Fruit fly (Drosophila melanogaster) whole organism, prepupa: ENCODE measurements around the gene CG32264.

Experiments used
- Blimp-1 ChIP-seq: fragments of 200-800 bp; sonication (Bioruptor generic); optimal IDR thresholded peaks from 3 replicates; lab custom pipeline; 2017; ENCODE audit warnings: missing biosample characterization, missing genetic modification characterization, mild to moderate bottlenecking, moderate library complexity, missing genetic modification reagents
- CG10631 ChIP-seq: fragments of 200-800 bp; sonication (Bioruptor generic); optimal IDR thresholded peaks from 2 replicates; lab custom pipeline; 2016; ENCODE audit warnings: missing biosample characterization, missing genetic modification characterization
- CG10669 ChIP-seq: fragments of 200-800 bp; sonication (Bioruptor generic); optimal IDR thresholded peaks from 3 replicates; lab custom pipeline; 2018; ENCODE audit warnings: missing biosample characterization, mild to moderate bottlenecking, missing genetic modification characterization, moderate library complexity
- CG11294 ChIP-seq: fragments of 200-800 bp; sonication (Bioruptor generic); IDR thresholded peaks from 2 replicates; pipeline ENCODE4 v1.3.6; 2022; ENCODE audit warnings: missing biosample characterization, missing genetic modification characterization
- CG11762 ChIP-seq: fragments of 200-800 bp; sonication (Bioruptor generic); optimal IDR thresholded peaks from 3 replicates; lab custom pipeline; 2016; ENCODE audit warnings: missing biosample characterization, missing genetic modification characterization; ENCODE audit not compliant: insufficient read depth
- CG11902 ChIP-seq: fragments of 200-800 bp; sonication (Bioruptor generic); optimal IDR thresholded peaks from 3 replicates; lab custom pipeline; 2016; ENCODE audit warnings: missing biosample characterization, missing genetic modification characterization
- CG15336 ChIP-seq: fragments of 200-800 bp; sonication (Bioruptor generic); IDR thresholded peaks from 2 replicates; pipeline ENCODE4 v1.3.6; 2022; ENCODE audit warnings: missing biosample characterization, missing genetic modification characterization
- CG1621 ChIP-seq: fragments of 200-800 bp; sonication (Bioruptor generic); optimal IDR thresholded peaks from 3 replicates; lab custom pipeline; 2018; ENCODE audit warnings: missing biosample characterization, mild to moderate bottlenecking, missing genetic modification characterization
- CG16779 ChIP-seq: fragments of 200-800 bp; sonication (Bioruptor generic); optimal IDR thresholded peaks from 3 replicates; lab custom pipeline; 2017; ENCODE audit warnings: missing biosample characterization, mild to moderate bottlenecking, missing genetic modification characterization
- CG3032 ChIP-seq: fragments of 200-800 bp; optimal IDR thresholded peaks from 2 replicates; lab custom pipeline; 2019; ENCODE audit warnings: missing biosample characterization, mild to moderate bottlenecking, missing genetic modification characterization, moderate library complexity
- CG32006 ChIP-seq: fragments of 200-800 bp; sonication (Bioruptor generic); optimal IDR thresholded peaks from 3 replicates; lab custom pipeline; 2017; ENCODE audit warnings: missing biosample characterization, mild to moderate bottlenecking, missing genetic modification characterization
- CG34406 ChIP-seq: fragments of 200-800 bp; sonication (Bioruptor generic); optimal IDR thresholded peaks from 3 replicates; lab custom pipeline; 2016; ENCODE audit warnings: missing biosample characterization, missing genetic modification characterization
- CG3919 ChIP-seq: fragments of 200-800 bp; sonication (Bioruptor generic); optimal IDR thresholded peaks from 3 replicates; lab custom pipeline; 2016; ENCODE audit warnings: missing biosample characterization, missing genetic modification characterization
- CG4318 ChIP-seq: fragments of 200-800 bp; sonication (Bioruptor generic); optimal IDR thresholded peaks from 3 replicates; lab custom pipeline; 2017; ENCODE audit warnings: missing biosample characterization, mild to moderate bottlenecking, missing genetic modification characterization
- CG6163 ChIP-seq: fragments of 200-800 bp; sonication (Bioruptor generic); IDR thresholded peaks from 3 replicates; pipeline ENCODE4 v1.3.6; 2022; ENCODE audit warnings: missing biosample characterization, missing genetic modification characterization
- CG6276 ChIP-seq: fragments of 200-800 bp; sonication (Bioruptor generic); optimal IDR thresholded peaks from 2 replicates; lab custom pipeline; 2017; ENCODE audit warnings: missing biosample characterization, mild to moderate bottlenecking, missing genetic modification characterization
- CG6808 ChIP-seq: fragments of 200-800 bp; sonication (Bioruptor generic); optimal IDR thresholded peaks from 3 replicates; lab custom pipeline; 2017; ENCODE audit warnings: missing biosample characterization, missing genetic modification characterization, mild to moderate bottlenecking, moderate library complexity, missing genetic modification reagents
- CG8319 ChIP-seq: fragments of 200-800 bp; sonication (Bioruptor generic); optimal IDR thresholded peaks from 3 replicates; lab custom pipeline; 2016; ENCODE audit warnings: missing biosample characterization, missing genetic modification characterization
- CG9139 ChIP-seq: fragments of 200-800 bp; sonication (Bioruptor generic); optimal IDR thresholded peaks from 3 replicates; lab custom pipeline; 2017; ENCODE audit warnings: missing biosample characterization, mild to moderate bottlenecking, missing genetic modification characterization
- Eip78C ChIP-seq: fragments of 200-800 bp; sonication (Bioruptor generic); peaks from one replicate; lab custom pipeline; 2016; ENCODE audit warnings: missing biosample characterization, missing genetic modification characterization
- Eip93F ChIP-seq: fragments of 200-800 bp; sonication (Bioruptor generic); optimal IDR thresholded peaks from 2 replicates; lab custom pipeline; 2016; ENCODE audit warnings: missing biosample characterization, mild to moderate bottlenecking, missing genetic modification characterization
- Ets96B ChIP-seq: fragments of 200-800 bp; optimal IDR thresholded peaks from 2 replicates; lab custom pipeline; 2019; ENCODE audit warnings: missing biosample characterization, mild to moderate bottlenecking, missing genetic modification characterization, moderate library complexity
- Gug ChIP-seq: fragments of 200-800 bp; sonication (Bioruptor generic); IDR thresholded peaks from 2 replicates; pipeline ENCODE4 v1.3.6; 2022; ENCODE audit warnings: missing biosample characterization, missing genetic modification characterization
- Hr4 ChIP-seq: fragments of 200-800 bp; sonication (Bioruptor generic); optimal IDR thresholded peaks from 3 replicates; lab custom pipeline; 2016; ENCODE audit warnings: missing biosample characterization, missing genetic modification characterization
- Lpt ChIP-seq: fragments of 200-800 bp; sonication (Bioruptor generic); optimal IDR thresholded peaks from 3 replicates; lab custom pipeline; 2016; ENCODE audit warnings: missing biosample characterization, missing genetic modification characterization
- Met ChIP-seq: fragments of 200-800 bp; sonication (Bioruptor generic); optimal IDR thresholded peaks from 3 replicates; lab custom pipeline; 2016; ENCODE audit warnings: missing biosample characterization, missing genetic modification characterization
- OdsH ChIP-seq: fragments of 200-800 bp; sonication (Bioruptor generic); optimal IDR thresholded peaks from 3 replicates; lab custom pipeline; 2016; ENCODE audit warnings: missing biosample characterization, missing genetic modification characterization
- Sox14 ChIP-seq: fragments of 200-800 bp; sonication (Bioruptor generic); optimal IDR thresholded peaks from 3 replicates; lab custom pipeline; 2016; ENCODE audit warnings: missing biosample characterization, missing genetic modification characterization
- achi ChIP-seq: fragments of 200-800 bp; sonication (Bioruptor generic); optimal IDR thresholded peaks from 3 replicates; lab custom pipeline; 2016; ENCODE audit warnings: missing biosample characterization, missing genetic modification characterization
- acj6 ChIP-seq: fragments of 200-800 bp; sonication (Bioruptor generic); optimal IDR thresholded peaks from 3 replicates; lab custom pipeline; 2016; ENCODE audit warnings: missing biosample characterization, missing genetic modification characterization
- cyc ChIP-seq: fragments of 200-800 bp; sonication (Bioruptor generic); optimal IDR thresholded peaks from 3 replicates; lab custom pipeline; 2016; ENCODE audit warnings: missing biosample characterization, missing genetic modification characterization
- dac ChIP-seq: fragments of 200-800 bp; sonication (Bioruptor generic); optimal IDR thresholded peaks from 2 replicates; lab custom pipeline; 2017; ENCODE audit warnings: missing biosample characterization, mild to moderate bottlenecking, missing genetic modification characterization
- dsx ChIP-seq: fragments of 200-800 bp; optimal IDR thresholded peaks from 3 replicates; lab custom pipeline; 2019; ENCODE audit warnings: missing biosample characterization, mild to moderate bottlenecking, missing genetic modification characterization, moderate library complexity; ENCODE audit not compliant: poor library complexity, severe bottlenecking
- eg ChIP-seq: fragments of 200-800 bp; sonication (Bioruptor generic); IDR thresholded peaks from 3 replicates; pipeline ENCODE4 v1.3.6; 2022; ENCODE audit warnings: missing biosample characterization, missing genetic modification characterization
- esn ChIP-seq: fragments of 200-800 bp; sonication (Bioruptor generic); optimal IDR thresholded peaks from 2 replicates; lab custom pipeline; 2016; ENCODE audit warnings: missing biosample characterization, mild to moderate bottlenecking, missing genetic modification characterization, moderate library complexity
- fd59A ChIP-seq: fragments of 200-800 bp; sonication (Bioruptor generic); optimal IDR thresholded peaks from 2 replicates; lab custom pipeline; 2017; ENCODE audit warnings: missing biosample characterization, mild to moderate bottlenecking, missing genetic modification characterization, missing genetic modification reagents
- fkh ChIP-seq: fragments of 200-800 bp; sonication (Bioruptor generic); optimal IDR thresholded peaks from 3 replicates; lab custom pipeline; 2017; ENCODE audit warnings: missing biosample characterization, mild to moderate bottlenecking, missing genetic modification characterization, moderate library complexity
- net ChIP-seq: fragments of 200-800 bp; sonication (Bioruptor generic); optimal IDR thresholded peaks from 3 replicates; lab custom pipeline; 2016; ENCODE audit warnings: missing biosample characterization, missing genetic modification characterization
- salr ChIP-seq, 2 experiments: fragments of 200-800 bp; sonication (Bioruptor generic); optimal IDR thresholded peaks; 3 replicates each; lab custom pipeline; 2016 to 2018; ENCODE audit warnings: missing biosample characterization in 2 of 2, missing genetic modification characterization in 2 of 2, mild to moderate bottlenecking in 1 of 2
- ss ChIP-seq, 2 experiments: fragments of 200-800 bp; sonication (Bioruptor generic); optimal IDR thresholded peaks; 2 replicates in 1 of 2; 3 replicates in 1 of 2; lab custom pipeline; 2017 to 2018; ENCODE audit warnings: mild to moderate bottlenecking in 2 of 2, missing biosample characterization in 2 of 2, missing genetic modification characterization in 2 of 2, moderate library complexity in 1 of 2
- svp ChIP-seq: fragments of 200-800 bp; sonication (Bioruptor generic); peaks from one replicate; lab custom pipeline; 2016; ENCODE audit warnings: missing biosample characterization, missing genetic modification characterization
- topi ChIP-seq: fragments of 200-800 bp; sonication (Bioruptor generic); optimal IDR thresholded peaks from 3 replicates; lab custom pipeline; 2016; ENCODE audit warnings: missing biosample characterization, missing genetic modification characterization
- vri ChIP-seq: fragments of 200-800 bp; sonication (Bioruptor generic); optimal IDR thresholded peaks from 3 replicates; lab custom pipeline; 2016; ENCODE audit warnings: missing biosample characterization, mild to moderate bottlenecking, missing genetic modification characterization

CG32264 gene

DNA sequence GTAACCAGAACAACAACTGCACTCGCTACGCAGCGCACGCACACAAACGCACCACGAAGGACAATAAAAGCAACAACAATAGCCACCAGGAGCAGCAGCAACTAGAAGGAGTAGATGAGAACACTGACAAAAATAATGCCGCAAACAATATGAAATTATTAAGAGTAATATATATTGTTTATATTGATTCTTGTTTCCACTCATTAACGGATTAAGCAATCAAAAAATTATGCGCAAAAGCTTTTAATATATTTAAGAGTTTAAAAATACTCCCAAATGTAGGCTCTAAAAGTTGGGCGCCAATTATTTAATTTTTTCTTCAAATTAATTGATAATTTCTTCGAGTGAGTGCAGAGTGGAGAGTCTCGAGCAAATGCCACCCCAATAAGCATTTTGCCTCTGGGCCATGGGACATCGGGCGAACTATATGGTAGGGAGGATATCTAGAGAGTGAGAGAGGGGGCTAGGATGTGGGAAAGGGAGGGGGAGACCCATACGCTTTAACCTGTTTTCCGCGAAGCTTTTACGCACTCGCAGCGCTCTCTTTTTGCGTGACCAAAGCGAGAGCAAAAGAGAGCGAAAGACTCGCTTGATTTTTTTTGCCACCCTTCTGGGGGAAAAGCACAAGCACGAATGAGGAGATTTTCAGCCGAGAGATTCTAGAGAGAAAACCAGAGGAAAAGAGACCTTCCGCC lies 18.7 kb upstream of the CG32264 start, which contains the start of gene Rdh (continued):
- TF ChIP-seq salr (GFP tag; optimal IDR thresholded peaks at IDR 0.05; lab: Kevin White, UChicago) (peak in 1 of 2 experiments; percentile 34), CG32006 (peak; percentile 60), vri (GFP tag; lab: Kevin White, UChicago) (peak; percentile 9), dsx (GFP tag; lab: Kevin White, UChicago) (peak; percentile 15), Eip93F (GFP tag; lab: Kevin White, UChicago) (no peak), Met (peak; percentile 61), CG11902 (peak; percentile 36), CG1621 (peak; percentile 11), esn (GFP tag; lab: Kevin White, UChicago) (peak; percentile 63), ss (GFP tag; optimal IDR thresholded peaks at IDR 0.05; lab: Kevin White, UChicago) (peak; percentile 44 to 58), CG6276 (peak; percentile 39), CG4318 (GFP tag; lab: Kevin White, UChicago) (peak; percentile 25)

DNA sequence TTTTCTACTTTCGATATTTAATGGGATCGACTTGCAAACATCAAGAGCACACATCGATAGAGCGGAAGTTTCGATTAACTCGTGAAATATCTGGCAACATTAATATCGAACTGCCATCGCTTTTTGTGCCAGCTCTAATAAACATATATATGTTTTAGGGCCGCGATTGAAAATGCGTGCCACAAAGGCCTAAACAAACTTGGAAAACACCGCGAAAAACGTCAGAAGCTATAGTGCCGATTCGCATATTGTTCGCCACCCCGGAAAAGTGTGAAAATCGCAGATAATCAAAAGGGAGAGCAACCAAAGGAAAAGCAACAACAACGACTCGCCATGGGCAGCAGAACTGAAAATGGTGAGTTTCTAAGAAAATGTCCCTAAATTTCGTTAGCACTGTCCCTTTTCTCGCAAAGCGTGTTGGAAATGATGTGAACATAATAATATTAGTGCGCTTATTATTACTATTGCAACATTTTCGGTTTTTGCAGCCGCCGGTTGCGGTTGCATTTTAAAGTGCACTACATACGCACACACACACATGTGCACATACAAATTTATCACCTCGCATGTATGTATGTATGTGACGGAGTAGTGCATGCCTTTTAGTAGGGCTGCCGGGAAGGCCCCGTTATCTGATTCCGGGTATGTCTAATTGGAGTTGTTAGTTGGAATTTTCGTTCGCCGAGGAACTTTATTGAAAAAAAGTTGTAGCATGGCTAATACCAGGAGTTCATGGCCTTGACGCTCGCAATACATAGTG lies 12.5 kb upstream of the CG32264 start, which contains the start of gene enc:
enc (plus strand) TSS at position 114 of the 760 bp plus-strand sequence.
- TF ChIP-seq Met (no peak), Hr4 (GFP tag; lab: Kevin White, UChicago) (no peak), fd59A (GFP tag; lab: Kevin White, UChicago) (no peak), fkh (peak; percentile 71), svp (GFP tag; lab: Kevin White, UChicago) (peak; percentile 60), CG6276 (no peak), achi (no peak), Eip78C (peak; percentile 75), CG34406 (GFP tag; lab: Kevin White, UChicago) (no peak), CG32006 (no peak), Sox14 (GFP tag; lab: Kevin White, UChicago) (peak; percentile 48), ss (GFP tag; optimal IDR thresholded peaks at IDR 0.05; lab: Kevin White, UChicago) (no peak), CG11294 (GFP tag; lab: Robert Waterston, UW) (no peak), topi (peak; percentile 5), Ets96B (tag; lab: Kevin White, UChicago) (no peak), net (GFP tag; lab: Kevin White, UChicago) (no peak), Gug (GFP tag; lab: Robert Waterston, UW) (no peak), CG9139 (no peak), CG3032 (tag; lab: Kevin White, UChicago) (peak; percentile 3), esn (GFP tag; lab: Kevin White, UChicago) (peak; percentile 14), CG11902 (no peak), cyc (no peak)
- TF ChIP-seq, all 60 proteins: peak for 7

DNA sequence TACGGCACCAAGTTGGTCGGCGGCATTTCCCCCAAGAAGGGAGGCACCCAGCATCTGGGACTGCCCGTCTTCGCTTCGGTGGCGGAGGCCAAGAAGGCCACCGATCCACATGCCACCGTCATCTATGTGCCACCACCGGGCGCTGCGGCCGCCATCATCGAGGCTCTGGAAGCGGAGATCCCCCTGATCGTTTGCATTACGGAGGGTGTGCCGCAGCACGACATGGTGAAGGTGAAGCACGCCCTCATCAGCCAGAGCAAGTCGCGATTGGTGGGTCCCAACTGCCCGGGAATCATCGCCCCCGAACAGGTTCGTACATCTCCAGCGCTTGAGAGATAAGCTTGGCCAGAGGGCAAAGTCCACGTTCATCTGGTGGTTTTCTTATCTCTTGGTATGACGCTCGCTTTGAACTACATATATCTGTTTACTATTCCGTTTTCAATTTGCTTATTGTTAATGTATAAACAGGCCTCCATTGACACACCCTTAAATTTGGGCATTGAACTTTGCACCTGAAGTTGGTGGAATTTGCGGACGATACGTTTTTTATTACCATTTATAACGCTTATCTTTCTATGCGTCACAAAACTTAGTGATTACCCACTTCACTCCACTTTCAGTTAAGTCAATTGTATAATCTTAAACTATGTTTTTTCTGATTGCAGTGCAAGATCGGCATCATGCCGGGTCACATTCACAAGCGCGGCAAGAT lies 10.7 kb upstream of the CG32264 start:
- TF ChIP-seq CG6276, result peak; percentile 82
- no peak for TF ChIP-seq CG11294 (GFP tag; lab: Robert Waterston, UW)
- no peak for TF ChIP-seq acj6 (GFP tag; lab: Kevin White, UChicago)
- peak; percentile 9 for TF ChIP-seq CG8319 (GFP tag; lab: Kevin White, UChicago)
- TF ChIP-seq CG6163 (GFP tag; lab: Robert Waterston, UW), result no peak; the same call in 2 of the 3 replicates
- peak; percentile 85 for TF ChIP-seq CG9139
- no peak for TF ChIP-seq dac (GFP tag; lab: Kevin White, UChicago)
- peak; percentile 98 for TF ChIP-seq svp (GFP tag; lab: Kevin White, UChicago)
- no peak for TF ChIP-seq CG10631 (GFP tag; lab: Kevin White, UChicago)
- TF ChIP-seq Blimp-1, result peak; percentile 16
- no peak for TF ChIP-seq OdsH (GFP tag; lab: Kevin White, UChicago)
- no peak for TF ChIP-seq Lpt
- TF ChIP-seq salr (GFP tag; optimal IDR thresholded peaks at IDR 0.05; lab: Kevin White, UChicago), result peak in 1 of 2 experiments; percentile 34
- TF ChIP-seq fd59A (GFP tag; lab: Kevin White, UChicago), result no peak
- no peak; the same call in 1 of the 2 replicates for TF ChIP-seq CG15336 (GFP tag; lab: Robert Waterston, UW)
- TF ChIP-seq CG11762 (GFP tag; lab: Kevin White, UChicago), result peak; percentile 43
- peak; percentile 5 for TF ChIP-seq Hr4 (GFP tag; lab: Kevin White, UChicago)
- peak; percentile 41 for TF ChIP-seq Ets96B (tag; lab: Kevin White, UChicago)
- TF ChIP-seq CG6808 (GFP tag; lab: Kevin White, UChicago), result peak; percentile 81
- TF ChIP-seq CG10669 (GFP tag; lab: Kevin White, UChicago), result peak; percentile 50
- no peak for TF ChIP-seq cyc
- no peak for TF ChIP-seq eg
- TF ChIP-seq CG16779 (tag; lab: Kevin White, UChicago), result peak; percentile 74
- TF ChIP-seq CG3919, result peak; percentile 40
